Fruit fly (Drosophila melanogaster) whole organism, embryonic: ENCODE data around the gene CG3119.
A peak's percentile ranks its signal among the peaks of the same experiment; 100 is the strongest.

Experiments
- Bgb ChIP-seq: fragments of 200-800 bp; sonication (Bioruptor generic); IDR thresholded peaks from 2 replicates; pipeline ENCODE4 v1.3.6; 2022; ENCODE audit warnings: missing biosample characterization, missing genetic modification characterization; ENCODE audit not compliant: partially characterized antibody
- Bteb2 ChIP-seq: fragments of 200-800 bp; sonication (Bioruptor generic); optimal IDR thresholded peaks from 2 replicates; lab custom pipeline; 2016; ENCODE audit warnings: missing biosample characterization, missing genetic modification characterization
- CG10321 ChIP-seq: fragments of 200-800 bp; sonication (Bioruptor generic); IDR thresholded peaks from 2 replicates; pipeline ENCODE4 v1.3.6; 2022; ENCODE audit warnings: missing biosample characterization, missing genetic modification characterization
- CG1233 ChIP-seq: fragments of 200-800 bp; sonication (Bioruptor generic); optimal IDR thresholded peaks from 4 replicates; lab custom pipeline; 2018; ENCODE audit warnings: missing biosample characterization, mild to moderate bottlenecking, missing genetic modification characterization
- CG14441 ChIP-seq: fragments of 200-800 bp; sonication (Bioruptor generic); IDR thresholded peaks from 2 replicates; pipeline ENCODE4 v1.3.6; 2022; ENCODE audit warnings: missing biosample characterization, missing genetic modification characterization
- CG15514 ChIP-seq: fragments of 200-800 bp; sonication (Bioruptor generic); optimal IDR thresholded peaks from 3 replicates; lab custom pipeline; 2017; ENCODE audit warnings: missing biosample characterization, missing genetic modification characterization, mild to moderate bottlenecking, moderate library complexity, missing genetic modification reagents
- CG1792 ChIP-seq: fragments of 200-800 bp; sonication (Bioruptor generic); optimal IDR thresholded peaks from 2 replicates; lab custom pipeline; 2016; ENCODE audit warnings: missing biosample characterization, missing genetic modification characterization
- CG18262 ChIP-seq: fragments of 200-800 bp; optimal IDR thresholded peaks from 3 replicates; lab custom pipeline; 2019; ENCODE audit warnings: missing biosample characterization, mild to moderate bottlenecking, missing genetic modification characterization, moderate library complexity
- CG2678 ChIP-seq: fragments of 200-800 bp; sonication (Bioruptor generic); optimal IDR thresholded peaks from 3 replicates; lab custom pipeline; 2019; ENCODE audit warnings: missing biosample characterization, mild to moderate bottlenecking, missing genetic modification characterization, moderate library complexity
- CG31441 ChIP-seq: fragments of 200-800 bp; sonication (Bioruptor generic); IDR thresholded peaks from 2 replicates; pipeline ENCODE4 v1.3.6; 2022; ENCODE audit warnings: missing biosample characterization, missing genetic modification characterization
- CG42726 ChIP-seq: fragments of 200-800 bp; sonication (Bioruptor generic); IDR thresholded peaks from 2 replicates; pipeline ENCODE4 v1.3.6; 2022; ENCODE audit warnings: missing biosample characterization, missing genetic modification characterization; ENCODE audit not compliant: partially characterized antibody
- CG7963 ChIP-seq: fragments of 200-800 bp; sonication (Bioruptor generic); IDR thresholded peaks from 3 replicates; pipeline ENCODE4 v1.3.6; 2022; ENCODE audit warnings: missing biosample characterization, missing genetic modification characterization; ENCODE audit not compliant: partially characterized antibody
- CG8388 ChIP-seq: fragments of 200-800 bp; sonication (Bioruptor generic); optimal IDR thresholded peaks from 2 replicates; lab custom pipeline; 2019; ENCODE audit warnings: missing biosample characterization, mild to moderate bottlenecking, missing genetic modification characterization, moderate library complexity
- Dbx ChIP-seq: fragments of 200-800 bp; sonication (Bioruptor generic); IDR thresholded peaks from 3 replicates; pipeline ENCODE4 v1.3.6; 2022; ENCODE audit warnings: missing biosample characterization, missing genetic modification characterization
- Elba2 ChIP-seq: fragments of 200-800 bp; sonication (Bioruptor generic); optimal IDR thresholded peaks from 3 replicates; lab custom pipeline; 2016; ENCODE audit warnings: missing biosample characterization, missing genetic modification characterization
- Fer1 ChIP-seq: fragments of 200-800 bp; sonication (Bioruptor generic); optimal IDR thresholded peaks from 2 replicates; lab custom pipeline; 2017; ENCODE audit warnings: missing biosample characterization, mild to moderate bottlenecking, missing genetic modification characterization
- Fer2 ChIP-seq: fragments of 200-800 bp; sonication (Bioruptor generic); optimal IDR thresholded peaks from 2 replicates; lab custom pipeline; 2018; ENCODE audit warnings: missing biosample characterization, mild to moderate bottlenecking, missing genetic modification characterization, moderate library complexity
- Gug ChIP-seq: fragments of 200-800 bp; sonication (Bioruptor generic); IDR thresholded peaks from 4 replicates; pipeline ENCODE4 v1.3.6; 2022; ENCODE audit warnings: missing biosample characterization, missing genetic modification characterization
- Hmr ChIP-seq: fragments of 200-800 bp; sonication (Bioruptor generic); optimal IDR thresholded peaks from 3 replicates; lab custom pipeline; 2017; ENCODE audit warnings: mild to moderate bottlenecking, missing biosample characterization, missing genetic modification reagents, missing genetic modification characterization
- Hr51 ChIP-seq, 2 experiments: fragments of 200-800 bp; sonication (Bioruptor generic); optimal IDR thresholded peaks; 2 replicates in 1 of 2; 3 replicates in 1 of 2; lab custom pipeline; 2016 to 2018; ENCODE audit warnings: missing biosample characterization in 2 of 2, missing genetic modification characterization in 2 of 2, mild to moderate bottlenecking in 1 of 2, moderate library complexity in 1 of 2
- Hsf ChIP-seq: fragments of 200-800 bp; sonication (Bioruptor generic); optimal IDR thresholded peaks from 3 replicates; lab custom pipeline; 2016; ENCODE audit warnings: missing biosample characterization, missing genetic modification characterization
- Med ChIP-seq: fragments of 200-800 bp; sonication (Bioruptor generic); peaks from one replicate; lab custom pipeline; 2016; ENCODE audit warnings: missing biosample characterization, missing genetic modification characterization, mild to moderate bottlenecking, inconsistent platforms, moderate library complexity
- Neu2 ChIP-seq: fragments of 200-800 bp; sonication (Bioruptor generic); optimal IDR thresholded peaks from 3 replicates; lab custom pipeline; 2016; ENCODE audit warnings: missing biosample characterization, missing genetic modification characterization, borderline replicate concordance
- Scr ChIP-seq: fragments of 200-800 bp; sonication (Bioruptor generic); IDR thresholded peaks from 2 replicates; pipeline ENCODE4 v1.3.6; 2022; ENCODE audit warnings: missing biosample characterization, missing genetic modification characterization; ENCODE audit not compliant: partially characterized antibody
- Spps ChIP-seq: fragments of 200-800 bp; sonication (Bioruptor generic); optimal IDR thresholded peaks from 2 replicates; lab custom pipeline; 2018; ENCODE audit warnings: missing biosample characterization, mild to moderate bottlenecking, missing genetic modification characterization
- Tbp ChIP-seq: fragments of >200 bp; optimal IDR thresholded peaks from 2 replicates; lab custom pipeline; 2018; ENCODE audit warnings: missing biosample characterization, missing genetic modification characterization
- Xrp1 ChIP-seq: fragments of 200-800 bp; sonication (Bioruptor generic); IDR thresholded peaks from 2 replicates; pipeline ENCODE4 v1.3.6; 2022; ENCODE audit warnings: missing biosample characterization, missing genetic modification characterization
- abd-A ChIP-seq: fragments of 200-800 bp; sonication (Bioruptor generic); optimal IDR thresholded peaks from 3 replicates; lab custom pipeline; 2019; ENCODE audit warnings: missing biosample characterization, mild to moderate bottlenecking, missing genetic modification characterization, moderate library complexity
- bigmax ChIP-seq: fragments of 200-800 bp; sonication (Bioruptor generic); optimal IDR thresholded peaks from 2 replicates; lab custom pipeline; 2018; ENCODE audit warnings: missing biosample characterization, mild to moderate bottlenecking, missing genetic modification characterization
- chinmo ChIP-seq: fragments of 200-800 bp; sonication (Bioruptor generic); IDR thresholded peaks from 4 replicates; pipeline ENCODE4 v1.3.6; 2022; ENCODE audit warnings: missing biosample characterization, missing genetic modification characterization; ENCODE audit not compliant: partially characterized antibody
- ci ChIP-seq: fragments of 200-800 bp; sonication (Bioruptor generic); IDR thresholded peaks from 3 replicates; pipeline ENCODE4 v1.3.6; 2022; ENCODE audit warnings: missing biosample characterization, missing genetic modification characterization
- dmrt11E ChIP-seq: fragments of 200-800 bp; sonication (Bioruptor generic); optimal IDR thresholded peaks from 3 replicates; lab custom pipeline; 2018; ENCODE audit warnings: missing biosample characterization, mild to moderate bottlenecking, missing genetic modification characterization, moderate library complexity
- ems ChIP-seq: fragments of 200-800 bp; sonication (Bioruptor generic); optimal IDR thresholded peaks from 3 replicates; lab custom pipeline; 2016; ENCODE audit warnings: missing biosample characterization, missing genetic modification characterization
- eyg ChIP-seq: fragments of 200-800 bp; sonication (Bioruptor generic); optimal IDR thresholded peaks from 3 replicates; lab custom pipeline; 2016; ENCODE audit warnings: missing biosample characterization, missing genetic modification characterization
- fd102C ChIP-seq: fragments of 200-800 bp; sonication (Bioruptor generic); optimal IDR thresholded peaks from 2 replicates; lab custom pipeline; 2018; ENCODE audit warnings: missing biosample characterization, mild to moderate bottlenecking, missing genetic modification characterization, moderate library complexity
- fd64A ChIP-seq: fragments of 200-800 bp; sonication (Bioruptor generic); optimal IDR thresholded peaks from 3 replicates; lab custom pipeline; 2018; ENCODE audit warnings: missing biosample characterization, mild to moderate bottlenecking, missing genetic modification characterization
- ftz-f1 ChIP-seq: fragments of 200-800 bp; sonication (Bioruptor generic); optimal IDR thresholded peaks from 2 replicates; lab custom pipeline; 2016; ENCODE audit warnings: missing biosample characterization, missing genetic modification characterization
- jumu ChIP-seq: fragments of 200-800 bp; sonication (Bioruptor generic); optimal IDR thresholded peaks from 3 replicates; lab custom pipeline; 2016; ENCODE audit warnings: missing biosample characterization, missing genetic modification characterization
- kay ChIP-seq: fragments of 200-800 bp; sonication (Bioruptor generic); optimal IDR thresholded peaks from 2 replicates; lab custom pipeline; 2016; ENCODE audit warnings: missing biosample characterization, missing genetic modification characterization
- lola ChIP-seq, 3 experiments: fragments of >200 bp in 2 of 3; fragments of 200-800 bp in 1 of 3; sonication (Bioruptor generic) in 1 of 3; optimal IDR thresholded peaks; 2 replicates each; lab custom pipeline; 2017 to 2019; ENCODE audit warnings: missing biosample characterization in 3 of 3, missing genetic modification characterization in 3 of 3, mild to moderate bottlenecking in 1 of 3, moderate library complexity in 1 of 3
- mirr ChIP-seq: fragments of 200-800 bp; sonication (Bioruptor generic); optimal IDR thresholded peaks from 3 replicates; lab custom pipeline; 2018; ENCODE audit warnings: missing biosample characterization, mild to moderate bottlenecking, missing genetic modification characterization
- nmo ChIP-seq: fragments of 200-800 bp; sonication (Bioruptor generic); optimal IDR thresholded peaks from 2 replicates; lab custom pipeline; 2018; ENCODE audit warnings: missing biosample characterization, mild to moderate bottlenecking, missing genetic modification characterization, moderate library complexity
- pb ChIP-seq: fragments of 200-800 bp; sonication (Bioruptor generic); optimal IDR thresholded peaks from 3 replicates; lab custom pipeline; 2016; ENCODE audit warnings: missing biosample characterization, missing genetic modification characterization
- repo ChIP-seq: fragments of 200-800 bp; sonication (Bioruptor generic); optimal IDR thresholded peaks from 2 replicates; lab custom pipeline; 2016; ENCODE audit warnings: missing biosample characterization, missing genetic modification characterization
- rib ChIP-seq: fragments of 200-800 bp; sonication (Bioruptor generic); IDR thresholded peaks from 2 replicates; pipeline ENCODE4 v1.3.6; 2022; ENCODE audit warnings: missing biosample characterization, missing genetic modification characterization
- unc-4 ChIP-seq: fragments of 200-800 bp; sonication (Bioruptor generic); IDR thresholded peaks from 2 replicates; pipeline ENCODE4 v1.3.6; 2022; ENCODE audit warnings: missing biosample characterization, missing genetic modification characterization; ENCODE audit not compliant: partially characterized antibody
- vfl ChIP-seq: fragments of 200-800 bp; sonication (Bioruptor generic); optimal IDR thresholded peaks from 2 replicates; lab custom pipeline; 2016; ENCODE audit warnings: missing biosample characterization, missing genetic modification characterization
- z ChIP-seq: fragments of 200-800 bp; sonication (Bioruptor generic); IDR thresholded peaks from 3 replicates; pipeline ENCODE4 v1.3.6; 2022; ENCODE audit warnings: missing biosample characterization, missing genetic modification characterization

Gene CG3119

DNA sequence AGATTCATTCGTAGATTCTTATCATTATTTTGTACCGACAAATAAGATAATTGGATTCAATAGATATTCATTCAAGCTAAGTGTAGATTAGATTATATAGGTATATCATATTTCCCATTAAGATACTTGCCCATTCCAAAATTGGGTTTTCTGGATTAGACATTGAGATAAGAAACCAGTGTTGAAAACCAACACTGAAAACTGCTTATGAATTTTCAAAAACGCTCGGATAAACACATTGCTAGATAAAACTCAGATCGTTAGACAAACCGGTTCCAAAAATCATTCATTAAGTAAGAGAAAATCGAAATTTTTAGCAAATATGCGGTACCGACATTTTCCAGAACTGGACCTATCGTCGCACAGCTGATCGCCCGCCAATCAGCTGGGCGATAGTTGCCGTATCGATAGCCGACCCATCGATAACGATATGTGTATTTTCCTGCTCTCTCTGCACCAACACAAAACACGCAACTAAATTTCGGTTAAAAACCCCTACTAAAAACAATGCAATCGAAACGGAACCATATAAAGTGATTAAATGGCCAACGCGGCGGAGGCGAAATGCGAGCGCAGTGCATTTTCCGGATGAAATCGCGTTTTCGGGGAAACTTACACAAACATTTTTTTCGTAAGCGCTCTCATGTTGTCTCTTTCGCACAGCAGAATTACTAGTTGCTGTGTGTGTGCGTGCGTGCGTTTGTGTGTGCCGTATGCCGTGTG, 48.0 kb upstream of the CG3119 start, which contains the start of the genes NTPase and lilli (continued):
- TF ChIP-seq Hmr (GFP tag; lab: Kevin White, UChicago) = peak; percentile 32
- TF ChIP-seq Spps (tag; lab: Kevin White, UChicago) = peak; percentile 1
- TF ChIP-seq Gug (GFP tag; lab: Robert Waterston, UW) = peak; percentile 20; the same call in 2 of the 4 replicates
- TF ChIP-seq Hsf (GFP tag; lab: Kevin White, UChicago) = peak; percentile 80
- no peak for TF ChIP-seq Fer2
- peak; percentile 41 for TF ChIP-seq Fer1 (GFP tag; lab: Kevin White, UChicago)
- no peak for TF ChIP-seq CG2678 (tag; lab: Kevin White, UChicago)
- TF ChIP-seq nmo = peak; percentile 33
- TF ChIP-seq repo (GFP tag; lab: Kevin White, UChicago) = peak; percentile 64
- TF ChIP-seq rib (GFP tag; lab: Robert Waterston, UW) = 0 out of 2 replicates have a peak, but pooled peaks have one; percentile 18
- TF ChIP-seq fd64A (GFP tag; lab: Kevin White, UChicago) = no peak
- TF ChIP-seq Bgb = peak; percentile 94
- TF ChIP-seq Scr = peak; percentile 93
- peak; percentile 68; the same call in 1 of the 2 replicates for TF ChIP-seq Xrp1 (GFP tag; lab: Robert Waterston, UW)
- peak; percentile 21; the same call in 1 of the 2 replicates for TF ChIP-seq CG31441 (GFP tag; lab: Robert Waterston, UW)
- peak; percentile 41 for TF ChIP-seq dmrt11E
- no peak for TF ChIP-seq CG15514
- TF ChIP-seq jumu (GFP tag; lab: Kevin White, UChicago) = peak; percentile 70
- peak; percentile 94 for TF ChIP-seq CG42726
- TF ChIP-seq CG1233 (GFP tag; lab: Kevin White, UChicago) = peak; percentile 42
- TF ChIP-seq ci (GFP tag; lab: Robert Waterston, UW) = peak; percentile 79
- no peak for TF ChIP-seq eyg (GFP tag; lab: Kevin White, UChicago)
- peak; percentile 26 for TF ChIP-seq mirr
- TF ChIP-seq ems (GFP tag; lab: Kevin White, UChicago) = peak; percentile 71
- no peak for TF ChIP-seq fd102C
- TF ChIP-seq abd-A (tag; lab: Kevin White, UChicago) = peak; percentile 47
- no peak for TF ChIP-seq Tbp (GFP tag; lab: Kevin White, UChicago)
- peak; percentile 35 for TF ChIP-seq CG8388
- peak; percentile 18 for TF ChIP-seq Elba2 (GFP tag; lab: Kevin White, UChicago)
- peak; percentile 76 for TF ChIP-seq Dbx (GFP tag; lab: Robert Waterston, UW)
- TF ChIP-seq pb (GFP tag; lab: Kevin White, UChicago) = peak; percentile 64
- TF ChIP-seq CG1792 (GFP tag; lab: Kevin White, UChicago) = peak; percentile 12
- peak; percentile 31 to 43 for TF ChIP-seq Hr51 (GFP tag; optimal IDR thresholded peaks at IDR 0.05; lab: Kevin White, UChicago)
- peak; percentile 31 for TF ChIP-seq vfl (GFP tag; lab: Kevin White, UChicago)
- peak; percentile 94 for TF ChIP-seq CG7963 (GFP tag; lab: Robert Waterston, UW)
- TF ChIP-seq Neu2 (GFP tag; lab: Kevin White, UChicago) = no peak
- peak; percentile 57 for TF ChIP-seq Bteb2 (GFP tag; lab: Kevin White, UChicago)
- TF ChIP-seq kay (GFP tag; lab: Kevin White, UChicago) = peak; percentile 44
- peak; percentile 47 for TF ChIP-seq CG18262 (tag; lab: Kevin White, UChicago)
- TF ChIP-seq unc-4 (GFP tag; lab: Robert Waterston, UW) = peak; percentile 91
- peak; percentile 75; the same call in 3 of the 4 replicates for TF ChIP-seq chinmo (GFP tag; lab: Robert Waterston, UW)
- TF ChIP-seq CG10321 = peak; percentile 70
- peak; percentile 73; the same call in 1 of the 3 replicates for TF ChIP-seq z (GFP tag; lab: Robert Waterston, UW)
- TF ChIP-seq Med (GFP tag; lab: Kevin White, UChicago) = peak; percentile 96
- no peak for TF ChIP-seq ftz-f1 (GFP tag; lab: Kevin White, UChicago)
- TF ChIP-seq bigmax (GFP tag; lab: Kevin White, UChicago) = no peak
- TF ChIP-seq lola (GFP tag; optimal IDR thresholded peaks at IDR 0.05; lab: Kevin White, UChicago) = peak in 1 of 3 experiments; percentile 45
- TF ChIP-seq CG14441 (GFP tag; lab: Robert Waterston, UW) = peak; percentile 63
